Fruit fly (Drosophila melanogaster): ENCODE results near the gene sky.

- TF ChIP-seq CG8478 (optimal IDR thresholded peaks at IDR 0.05) (no peak), pan (optimal IDR thresholded peaks at IDR 0.05) (no peak), Dll (optimal IDR thresholded peaks at IDR 0.05) (no peak), EcR (GFP tag; optimal IDR thresholded peaks at IDR 0.05) (no peak), psq (optimal IDR thresholded peaks at IDR 0.05) (no peak), usp (GFP tag; optimal IDR thresholded peaks at IDR 0.05) (no peak)
Measured at dm6 chr2L:20868921-20869320, 49.8 kb downstream of the sky start.

Measured in whole organism.